Worm (Caenorhabditis elegans): ENCODE data around the gene srg-53.
"Not testable (repeated sequence)": the region's sequence is repeated elsewhere in the genome, so short reads cannot be mapped to it uniquely, and the experiment has no call there.

srg-53 gene

DNA sequence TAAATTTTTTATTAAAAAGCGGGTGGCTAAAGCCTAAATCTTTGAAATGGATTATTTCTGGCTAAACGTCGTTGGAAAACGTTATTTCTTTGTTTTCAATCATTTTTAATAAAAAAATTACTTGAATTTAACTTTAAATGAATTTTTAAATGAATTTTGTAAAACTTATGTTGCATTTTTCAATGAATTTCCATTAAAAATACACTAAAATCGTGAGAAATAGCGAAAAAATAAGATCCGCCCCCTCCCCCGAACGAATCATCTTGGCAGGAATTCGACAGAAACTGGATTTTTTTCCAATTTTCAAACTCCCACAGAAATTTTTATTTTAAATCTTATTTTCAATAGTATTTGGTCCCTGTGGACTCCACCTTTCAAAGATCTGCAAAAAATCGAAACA is at the start of gene srg-53:
srg-53 (plus strand) TSS at position 301 of the 400 bp plus-strand sequence.
- no peak for TF ChIP-seq ceh-36 (tag; optimal IDR thresholded peaks at IDR 0.05)
- TF ChIP-seq hmbx-1 (tag; optimal IDR thresholded peaks at IDR 0.05), result no peak
- no peak for TF ChIP-seq tbx-37 (GFP tag; conservative IDR thresholded peaks at IDR 0.05)
- no peak for TF ChIP-seq hnd-1 (tag; optimal IDR thresholded peaks at IDR 0.05)

DNA sequence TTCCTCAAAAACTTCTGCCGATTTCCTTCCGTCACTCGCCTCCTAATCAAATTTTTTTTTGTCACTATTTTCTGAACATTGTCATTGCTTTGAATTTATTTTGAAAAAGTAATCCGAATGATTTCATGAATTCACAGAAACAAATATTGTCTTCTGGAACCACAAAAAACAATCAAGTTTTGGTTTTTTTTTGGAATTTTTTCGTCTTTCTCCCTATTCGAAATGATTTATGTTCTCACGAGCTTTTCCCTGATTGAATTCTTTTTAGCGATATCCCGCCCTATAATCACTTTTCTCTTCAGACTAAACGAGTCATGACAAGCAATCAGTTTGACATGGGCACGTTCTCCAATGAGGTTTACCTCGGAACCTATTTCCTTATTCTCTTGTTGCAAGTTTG is 45.9 kb upstream of the srg-53 start, which contains the start of gene F41H8.1:
F41H8.1 (plus strand) TSS at position 301 of the 400 bp plus-strand sequence.
- no peak for TF ChIP-seq pes-1 (GFP tag; IDR thresholded peaks at IDR 0.05)
- TF ChIP-seq tbx-37 (GFP tag; conservative IDR thresholded peaks at IDR 0.05), result no peak
- no peak for TF ChIP-seq B0310.2 (tag; optimal IDR thresholded peaks at IDR 0.05)
- TF ChIP-seq flt-1 (GFP tag; IDR thresholded peaks at IDR 0.05), result no peak

DNA sequence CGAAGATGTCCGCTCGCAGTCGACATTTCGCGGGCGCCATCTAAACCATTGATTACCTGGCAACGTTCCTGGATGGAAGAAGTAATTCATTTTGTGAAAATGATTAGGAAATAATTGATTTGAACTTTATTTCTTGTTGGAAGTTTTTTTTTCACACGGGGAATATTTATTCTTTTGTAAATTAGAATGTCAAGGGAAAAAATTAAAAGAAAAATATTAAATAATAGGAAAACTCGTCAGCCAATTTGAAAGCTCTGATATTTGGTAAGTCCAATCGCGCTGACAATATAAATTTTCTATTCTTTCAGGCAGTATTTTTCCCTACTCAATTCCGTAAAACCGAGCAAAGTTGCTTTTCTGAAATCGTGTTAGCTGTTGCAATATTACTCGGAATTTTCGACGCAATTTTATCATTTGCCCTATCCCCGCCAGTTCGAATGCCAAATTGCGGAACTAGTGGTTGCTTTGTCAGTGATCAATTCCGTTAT is 40.2 kb upstream of the srg-53 start, which contains the start of the genes K09C6.7 and K09C6.10:
K09C6.7 (minus strand) TSS at position 101 of the 488 bp plus-strand sequence.
K09C6.10 (plus strand) TSS at position 438 of the 488 bp plus-strand sequence.
- not testable (repeated sequence) for TF ChIP-seq ceh-36 (tag; optimal IDR thresholded peaks at IDR 0.05); ets-7 (tag; optimal IDR thresholded peaks at IDR 0.05); flt-1 (GFP tag; IDR thresholded peaks at IDR 0.05)

DNA sequence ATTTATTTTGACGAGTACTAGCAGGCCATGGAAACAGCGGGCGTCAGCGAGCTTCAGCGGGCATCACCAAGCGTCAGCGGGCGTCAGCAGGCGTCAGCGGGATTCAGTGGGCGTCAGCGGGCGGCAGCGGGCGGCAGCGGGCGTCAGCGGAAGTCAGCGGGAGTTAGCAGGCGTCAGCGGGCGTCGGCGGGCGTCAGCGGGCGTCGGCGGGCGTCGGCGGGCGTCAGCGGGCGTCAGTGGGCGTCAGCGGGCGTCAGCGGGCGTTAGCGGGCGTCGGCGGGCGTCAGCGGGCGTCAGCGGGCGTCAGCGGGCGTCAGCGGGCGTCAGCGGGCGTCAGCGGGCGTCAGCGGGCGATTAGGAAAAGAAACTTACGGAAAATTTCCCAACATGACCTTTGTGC is 36.7 kb upstream of the srg-53 start:
- TF ChIP-seq hnd-1 (tag; optimal IDR thresholded peaks at IDR 0.05) (no peak), ceh-13 (GFP tag; optimal IDR thresholded peaks at IDR 0.05) (no peak), ama-1 (optimal IDR thresholded peaks at IDR 0.05) (no peak), pes-1 (GFP tag; IDR thresholded peaks at IDR 0.05) (peak; percentile 47; the same call in 1 of the 2 replicates), hmbx-1 (tag; optimal IDR thresholded peaks at IDR 0.05) (no peak)

DNA sequence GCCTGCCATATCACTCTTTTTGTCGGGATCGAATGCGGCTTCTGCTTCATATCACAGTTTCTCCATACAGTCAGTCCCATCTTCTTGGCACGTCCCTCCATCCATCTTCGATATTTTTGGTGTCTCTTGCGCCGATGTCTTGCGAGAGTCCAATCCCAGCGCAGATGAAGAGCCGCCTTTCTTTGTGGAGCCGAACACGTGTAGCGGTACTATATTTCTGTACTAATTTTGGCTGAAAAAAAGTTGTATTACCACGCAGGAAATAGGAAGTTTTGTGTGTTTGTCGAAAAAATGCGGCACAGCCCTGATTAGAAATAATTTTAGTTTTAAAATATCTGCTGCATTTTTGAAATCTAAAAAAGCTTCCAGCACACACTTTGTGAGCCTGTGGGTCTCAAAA is 36.2 kb upstream of the srg-53 start, which contains the start of gene K09C6.8:
K09C6.8 (minus strand) TSS at position 101 of the 400 bp plus-strand sequence.
- TF ChIP-seq ama-1 (optimal IDR thresholded peaks at IDR 0.05); ceh-13 (GFP tag; optimal IDR thresholded peaks at IDR 0.05); aly-1 (tag; optimal IDR thresholded peaks at IDR 0.05): not testable (repeated sequence)

DNA sequence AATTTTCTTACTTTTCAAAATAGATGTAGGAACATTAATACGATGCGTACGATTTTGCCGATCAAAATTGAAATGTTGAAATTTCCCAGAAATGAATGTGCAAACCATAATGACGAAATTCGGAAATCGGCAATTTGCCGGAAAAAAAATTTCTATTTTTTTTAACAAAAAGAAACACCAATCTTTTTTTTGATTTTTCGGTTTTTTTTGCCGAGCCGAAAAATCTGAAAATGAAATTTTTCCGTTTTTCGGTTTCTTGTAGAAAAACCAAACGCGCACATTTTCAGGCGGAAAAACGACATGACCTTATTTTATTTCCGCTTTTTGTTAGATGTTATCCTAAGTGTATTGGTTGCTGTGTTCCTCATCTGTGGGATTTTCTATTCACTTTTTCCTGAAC is 31.8 kb upstream of the srg-53 start, which contains the start of gene srbc-13:
srbc-13 (plus strand) TSS at position 301 of the 400 bp plus-strand sequence.
- TF ChIP-seq pes-1 (GFP tag; IDR thresholded peaks at IDR 0.05), result no peak
- no peak for TF ChIP-seq sea-1 (GFP tag; conservative IDR thresholded peaks at IDR 0.05)
- no peak for TF ChIP-seq ceh-13 (GFP tag; optimal IDR thresholded peaks at IDR 0.05)
- no peak for TF ChIP-seq scrt-1 (GFP tag; IDR thresholded peaks at IDR 0.05)
- no peak for TF ChIP-seq flt-1 (GFP tag; IDR thresholded peaks at IDR 0.05)
- no peak for TF ChIP-seq ceh-36 (tag; optimal IDR thresholded peaks at IDR 0.05)
- no peak for TF ChIP-seq ama-1 (optimal IDR thresholded peaks at IDR 0.05)
- TF ChIP-seq hnd-1 (tag; optimal IDR thresholded peaks at IDR 0.05), result no peak
- TF ChIP-seq tbx-11 (GFP tag; IDR thresholded peaks at IDR 0.05), result no peak
- no peak for TF ChIP-seq hmbx-1 (tag; optimal IDR thresholded peaks at IDR 0.05)
- no peak for TF ChIP-seq F13C5.2 (tag; optimal IDR thresholded peaks at IDR 0.05)
- TF ChIP-seq hmg-4 (GFP tag; optimal IDR thresholded peaks at IDR 0.05), result no peak
- no peak for TF ChIP-seq tra-4 (tag; optimal IDR thresholded peaks at IDR 0.05)
- TF ChIP-seq tbx-37 (GFP tag; conservative IDR thresholded peaks at IDR 0.05), result no peak
- no peak for TF ChIP-seq B0310.2 (tag; optimal IDR thresholded peaks at IDR 0.05)
- no peak for TF ChIP-seq ets-7 (tag; optimal IDR thresholded peaks at IDR 0.05)
- no peak for TF ChIP-seq aly-1 (tag; optimal IDR thresholded peaks at IDR 0.05)

DNA sequence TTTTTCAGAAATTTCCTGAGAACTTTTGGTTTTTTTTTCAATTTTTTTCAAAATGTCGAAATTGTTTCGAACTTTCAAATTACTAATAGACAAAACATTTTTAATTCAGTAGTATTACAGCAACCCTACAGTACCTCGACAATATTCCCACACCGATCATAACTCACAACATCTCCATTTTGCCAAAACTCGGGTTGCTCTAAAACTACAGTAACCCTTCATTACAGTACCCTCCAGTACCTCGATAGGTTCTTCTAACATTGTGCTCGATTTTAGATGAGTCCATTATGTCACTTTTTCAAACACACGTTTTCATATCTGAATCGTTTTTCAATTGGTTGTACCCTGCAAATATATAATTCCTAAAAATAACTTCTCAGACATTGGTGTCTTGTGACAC is 30.2 kb upstream of the srg-53 start:
- TF ChIP-seq F13C5.2 (tag; optimal IDR thresholded peaks at IDR 0.05) (no peak), tra-4 (tag; optimal IDR thresholded peaks at IDR 0.05) (no peak)

DNA sequence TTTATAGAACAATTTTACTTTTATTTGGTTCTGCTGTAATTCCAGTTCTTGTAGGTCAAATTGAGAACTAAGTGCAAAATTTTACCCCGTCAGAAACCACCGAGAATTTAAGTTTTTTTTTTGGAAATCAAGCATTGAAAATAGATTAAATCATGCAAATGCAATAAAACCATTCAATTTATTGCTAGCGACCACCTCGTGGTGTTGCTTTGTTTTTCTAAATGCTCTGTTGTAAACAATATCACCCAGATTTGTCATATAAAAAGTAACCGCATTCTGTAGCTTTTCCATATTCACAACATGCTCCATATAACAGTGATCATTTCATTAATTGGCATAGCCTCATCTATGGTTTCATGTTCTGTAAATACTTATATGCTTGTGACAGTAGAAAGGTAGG is 29.8 kb upstream of the srg-53 start, which contains the start of gene srbc-12:
srbc-12 (plus strand) TSS at position 301 of the 400 bp plus-strand sequence.
- TF ChIP-seq ama-1 (optimal IDR thresholded peaks at IDR 0.05) (no peak), tbx-37 (GFP tag; conservative IDR thresholded peaks at IDR 0.05) (no peak), F13C5.2 (tag; optimal IDR thresholded peaks at IDR 0.05) (no peak), tra-4 (tag; optimal IDR thresholded peaks at IDR 0.05) (no peak), ceh-13 (GFP tag; optimal IDR thresholded peaks at IDR 0.05) (no peak), flt-1 (GFP tag; IDR thresholded peaks at IDR 0.05) (no peak), ets-7 (tag; optimal IDR thresholded peaks at IDR 0.05) (no peak), hmbx-1 (tag; optimal IDR thresholded peaks at IDR 0.05) (no peak), pes-1 (GFP tag; IDR thresholded peaks at IDR 0.05) (no peak)

DNA sequence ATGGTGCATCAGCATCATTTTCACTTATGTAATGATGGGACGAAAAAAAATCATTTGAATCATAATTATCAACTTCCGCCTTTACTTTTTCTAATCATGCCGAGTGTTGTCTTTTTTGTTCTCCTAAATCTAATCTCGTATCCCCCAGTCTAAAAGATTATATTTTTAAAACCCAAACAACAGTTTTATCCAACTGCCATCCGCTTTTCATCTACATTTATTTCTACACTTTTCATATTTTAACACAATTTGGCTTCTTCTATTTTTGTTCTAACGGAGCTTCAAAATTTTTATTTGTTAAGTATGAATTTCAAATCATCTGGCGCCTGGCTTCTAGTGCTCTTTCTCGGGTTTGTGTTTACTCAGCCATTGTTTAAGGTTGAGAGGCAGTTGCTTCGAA is 27.1 kb upstream of the srg-53 start, which contains the start of gene K09C6.3:
K09C6.3 (plus strand) TSS at position 301 of the 400 bp plus-strand sequence.
- no peak for TF ChIP-seq ceh-36 (tag; optimal IDR thresholded peaks at IDR 0.05)
- no peak for TF ChIP-seq F13C5.2 (tag; optimal IDR thresholded peaks at IDR 0.05)
- no peak for TF ChIP-seq ama-1 (optimal IDR thresholded peaks at IDR 0.05)
- no peak for TF ChIP-seq flt-1 (GFP tag; IDR thresholded peaks at IDR 0.05)
- no peak for TF ChIP-seq pes-1 (GFP tag; IDR thresholded peaks at IDR 0.05)
- TF ChIP-seq hmg-4 (GFP tag; optimal IDR thresholded peaks at IDR 0.05), result no peak
- TF ChIP-seq ceh-13 (GFP tag; optimal IDR thresholded peaks at IDR 0.05), result no peak
- TF ChIP-seq tbx-37 (GFP tag; conservative IDR thresholded peaks at IDR 0.05), result no peak
- no peak for TF ChIP-seq B0310.2 (tag; optimal IDR thresholded peaks at IDR 0.05)
- no peak for TF ChIP-seq scrt-1 (GFP tag; IDR thresholded peaks at IDR 0.05)
- no peak for TF ChIP-seq ets-7 (tag; optimal IDR thresholded peaks at IDR 0.05)
- no peak for TF ChIP-seq tra-4 (tag; optimal IDR thresholded peaks at IDR 0.05)
- TF ChIP-seq sea-1 (GFP tag; conservative IDR thresholded peaks at IDR 0.05), result no peak
- TF ChIP-seq tbx-11 (GFP tag; IDR thresholded peaks at IDR 0.05), result no peak
